Worm (Caenorhabditis elegans): ENCODE results near the gene srw-90.

srw-90 gene

ce11 chrV:1701584-1702101, at the start of gene srw-90:
Gene srw-90 (plus strand): TSS chrV:1702051.
- no peak for TF ChIP-seq ztf-11 (tag; optimal IDR thresholded peaks at IDR 0.05)

DNA sequence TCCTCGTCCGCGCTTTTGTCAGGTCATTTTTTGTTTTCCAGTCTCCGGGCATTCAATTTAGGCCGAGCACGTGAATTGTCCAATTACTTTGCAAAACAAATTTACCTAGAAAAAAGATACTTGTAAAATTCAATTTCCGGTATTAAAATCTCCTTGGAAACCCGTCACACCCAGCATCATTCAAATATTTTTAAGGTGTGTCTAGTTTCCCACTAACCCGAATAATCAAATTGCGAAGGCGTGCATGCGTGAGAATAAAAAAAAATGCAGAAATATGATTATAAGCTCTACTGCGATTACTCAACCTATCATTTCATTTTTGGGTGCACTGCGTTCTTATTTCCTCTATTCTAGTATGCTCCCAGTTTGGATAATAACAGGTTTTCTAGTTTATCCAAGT, 47.0 kb upstream of the srw-90 start, which contains the start of gene irld-11:
Gene irld-11 (plus strand): TSS at position 301 of the 400 bp plus-strand sequence.
- TF ChIP-seq lsy-2 (tag; optimal IDR thresholded peaks at IDR 0.05) (no peak), bed-3 (GFP tag; optimal IDR thresholded peaks at IDR 0.05) (no peak)

- TF ChIP-seq flh-1 (GFP tag; optimal IDR thresholded peaks at IDR 0.05): no peak
- no peak for TF ChIP-seq nhr-28 (tag; optimal IDR thresholded peaks at IDR 0.05)
- no peak for TF ChIP-seq nhr-2 (tag; optimal IDR thresholded peaks at IDR 0.05)
- TF ChIP-seq ceh-43 (GFP tag; optimal IDR thresholded peaks at IDR 0.05): no peak
- no peak for TF ChIP-seq snpc-4 (tag; optimal IDR thresholded peaks at IDR 0.05)
- no peak for TF ChIP-seq pha-4 (tag; optimal IDR thresholded peaks at IDR 0.05)
- TF ChIP-seq lin-13 (tag; optimal IDR thresholded peaks at IDR 0.05): no peak
- no peak for TF ChIP-seq elt-1 (tag; optimal IDR thresholded peaks at IDR 0.05; ENCODE audit: borderline replicate concordance, insufficient read depth)
- TF ChIP-seq sem-2 (GFP tag; optimal IDR thresholded peaks at IDR 0.05): no peak
- TF ChIP-seq bed-3 (GFP tag; optimal IDR thresholded peaks at IDR 0.05): no peak
- TF ChIP-seq zip-8 (tag; optimal IDR thresholded peaks at IDR 0.05): no peak
- TF ChIP-seq nhr-12 (tag; optimal IDR thresholded peaks at IDR 0.05): no peak
- no peak for TF ChIP-seq mls-2 (tag; optimal IDR thresholded peaks at IDR 0.05)
- TF ChIP-seq blmp-1 (tag; optimal IDR thresholded peaks at IDR 0.05): no peak
- TF ChIP-seq unc-120 (tag; optimal IDR thresholded peaks at IDR 0.05; ENCODE audit: poor library complexity, severe bottlenecking): no peak
- no peak for TF ChIP-seq nhr-76 (tag; optimal IDR thresholded peaks at IDR 0.05)
- TF ChIP-seq mep-1 (tag; optimal IDR thresholded peaks at IDR 0.05): no peak
These were observed 39.6 kb upstream of the srw-90 start, which contains the start of gene irld-40 for ce11 chrV:1662270-1662669. Gene irld-40 (plus strand): TSS chrV:1662570.

DNA sequence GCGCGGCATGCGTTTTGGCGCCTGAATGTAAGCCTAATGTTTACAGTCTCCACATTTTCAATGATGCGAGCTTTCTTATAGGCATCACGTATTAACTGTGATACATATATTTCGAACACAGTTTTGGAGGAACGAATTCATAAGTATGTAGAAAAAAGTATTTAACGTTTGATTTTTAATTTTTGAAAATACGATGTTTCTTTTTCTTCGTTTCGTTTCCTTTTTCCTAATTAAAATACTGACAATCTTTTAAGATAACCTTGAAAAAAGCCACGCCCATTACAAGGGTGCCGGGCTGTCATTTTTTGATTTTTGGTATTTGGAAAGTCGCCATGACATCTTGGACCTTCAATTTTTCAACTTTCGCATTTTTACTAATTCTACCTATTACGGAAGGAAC, 36.9 kb upstream of the srw-90 start, which contains the start of gene K04F1.9:
Gene K04F1.9 (plus strand): TSS at position 301 of the 400 bp plus-strand sequence.
- TF ChIP-seq ztf-11 (tag; optimal IDR thresholded peaks at IDR 0.05) (no peak), pha-4 (tag; optimal IDR thresholded peaks at IDR 0.05) (no peak), mab-5 (tag; optimal IDR thresholded peaks at IDR 0.05) (no peak), unc-39 (tag; optimal IDR thresholded peaks at IDR 0.05) (no peak), elt-3 (tag; optimal IDR thresholded peaks at IDR 0.05) (no peak), mls-2 (tag; optimal IDR thresholded peaks at IDR 0.05) (no peak), bed-3 (GFP tag; optimal IDR thresholded peaks at IDR 0.05) (no peak), lin-13 (tag; optimal IDR thresholded peaks at IDR 0.05) (no peak), M03D4.4 (tag; optimal IDR thresholded peaks at IDR 0.05) (no peak)

DNA sequence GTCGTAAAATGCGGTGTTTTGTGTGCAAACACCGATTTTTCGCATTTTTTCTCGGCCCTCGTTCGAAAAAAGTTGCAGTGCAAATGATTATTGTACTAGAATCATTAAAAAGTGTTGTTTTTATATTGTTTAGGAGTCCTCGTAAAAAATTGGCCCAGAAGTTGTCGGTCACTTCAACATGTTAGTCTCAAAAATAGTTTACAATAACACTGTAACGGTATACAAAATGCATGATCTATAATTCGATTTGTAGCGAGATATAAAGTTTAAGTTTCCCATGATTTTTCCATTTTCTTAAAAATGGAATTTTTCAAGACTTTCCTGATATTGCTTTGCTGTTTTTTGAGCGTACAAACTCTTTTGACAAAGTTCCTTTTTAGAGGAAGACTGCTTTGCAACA, 34.9 kb upstream of the srw-90 start, which contains the start of gene K04F1.8:
Gene K04F1.8 (plus strand): TSS at position 301 of the 400 bp plus-strand sequence.
- TF ChIP-seq snpc-4 (tag; optimal IDR thresholded peaks at IDR 0.05) (no peak), ztf-11 (tag; optimal IDR thresholded peaks at IDR 0.05) (no peak), zip-8 (tag; optimal IDR thresholded peaks at IDR 0.05) (no peak), sem-2 (GFP tag; optimal IDR thresholded peaks at IDR 0.05) (no peak), cnd-1 (tag; optimal IDR thresholded peaks at IDR 0.05) (no peak), nhr-28 (tag; optimal IDR thresholded peaks at IDR 0.05) (no peak), mep-1 (tag; optimal IDR thresholded peaks at IDR 0.05) (no peak), pha-4 (tag; optimal IDR thresholded peaks at IDR 0.05) (no peak), mls-2 (tag; optimal IDR thresholded peaks at IDR 0.05) (no peak), nhr-2 (tag; optimal IDR thresholded peaks at IDR 0.05) (no peak), lin-13 (tag; optimal IDR thresholded peaks at IDR 0.05) (no peak), ceh-83 (GFP tag; optimal IDR thresholded peaks at IDR 0.05) (no peak)

ce11 chrV:1668216-1668615, 33.6 kb upstream of the srw-90 start, which contains the start of gene irld-42:
Gene irld-42 (plus strand): TSS chrV:1668516.
- TF ChIP-seq blmp-1 (tag; optimal IDR thresholded peaks at IDR 0.05) (no peak), tbx-8 (GFP tag; optimal IDR thresholded peaks at IDR 0.05) (no peak), nhr-12 (tag; optimal IDR thresholded peaks at IDR 0.05) (no peak), ceh-83 (GFP tag; optimal IDR thresholded peaks at IDR 0.05) (no peak), M03D4.4 (tag; optimal IDR thresholded peaks at IDR 0.05) (no peak), snpc-4 (tag; optimal IDR thresholded peaks at IDR 0.05) (no peak), unc-62 (GFP tag; optimal IDR thresholded peaks at IDR 0.05) (no peak), mls-2 (tag; optimal IDR thresholded peaks at IDR 0.05) (no peak), ces-1 (GFP tag; optimal IDR thresholded peaks at IDR 0.05) (no peak), drap-1 (GFP tag; optimal IDR thresholded peaks at IDR 0.05) (no peak), pha-4 (tag; optimal IDR thresholded peaks at IDR 0.05) (no peak), unc-39 (tag; optimal IDR thresholded peaks at IDR 0.05) (no peak)

Data from whole organism, mixed stage, embryonic.